Worm (Caenorhabditis elegans) whole organism, early embryonic: ENCODE data around the gene T28C6.5.

Experiments used
- B0310.2 ChIP-seq: sonication (generic microtip); optimal IDR thresholded peaks from 2 replicates; lab custom pipeline; 2016; ENCODE audit warnings: mild to moderate bottlenecking, missing genetic modification characterization, missing compliant biosample characterization
- ama-1 ChIP-seq: fragments of 150-350 bp; optimal IDR thresholded peaks from 2 replicates; lab custom pipeline; 2014
- ceh-13 ChIP-seq: fragments of 200-800 bp; sonication (Bioruptor generic); optimal IDR thresholded peaks from 2 replicates; lab custom pipeline; 2018; ENCODE audit warnings: mild to moderate bottlenecking, missing genetic modification characterization, missing compliant biosample characterization
- ceh-36 ChIP-seq: sonication (generic microtip); optimal IDR thresholded peaks from 2 replicates; lab custom pipeline; 2016; ENCODE audit warnings: missing genetic modification characterization, inconsistent platforms, missing compliant biosample characterization
- flt-1 ChIP-seq: fragments of 200-800 bp; sonication (Bioruptor generic); IDR thresholded peaks from 2 replicates; pipeline ENCODE4 v1.3.6; 2022; ENCODE audit warnings: missing genetic modification characterization, missing compliant biosample characterization
- hmbx-1 ChIP-seq: sonication (generic microtip); optimal IDR thresholded peaks from 2 replicates; lab custom pipeline; 2016; ENCODE audit warnings: mild to moderate bottlenecking, missing genetic modification characterization, missing compliant biosample characterization
- hmg-4 ChIP-seq: fragments of 200-800 bp; sonication (Bioruptor generic); optimal IDR thresholded peaks from 2 replicates; lab custom pipeline; 2018; ENCODE audit warnings: mild to moderate bottlenecking, missing genetic modification characterization, missing compliant biosample characterization
- scrt-1 ChIP-seq: fragments of 200-800 bp; sonication (Bioruptor generic); IDR thresholded peaks from 2 replicates; pipeline ENCODE4 v1.3.6; 2022; ENCODE audit warnings: missing genetic modification characterization, missing compliant biosample characterization
- tbx-11 ChIP-seq: fragments of 200-800 bp; sonication (Bioruptor generic); IDR thresholded peaks from 2 replicates; pipeline ENCODE4 v1.3.6; 2022; ENCODE audit warnings: missing genetic modification characterization, missing compliant biosample characterization

ce11 chrIV:8820041-8820440 lies 1.2 kb upstream of the T28C6.5 start, which contains the start of gene T28C6.3:
- TF ChIP-seq ceh-13 (GFP tag; lab: Kevin White, UChicago) (no peak), flt-1 (GFP tag; lab: Robert Waterston, UW) (no peak), scrt-1 (no peak), B0310.2 (no peak), hmbx-1 (no peak), hmg-4 (no peak), tbx-11 (GFP tag; lab: Robert Waterston, UW) (no peak), ama-1 (lab: Kevin White, UChicago) (no peak), ceh-36 (tag; lab: Kevin White, UChicago) (no peak)
